Fruit fly (Drosophila melanogaster): ENCODE measurements around the gene CG31091.
A peak's percentile ranks its signal among the peaks of the same experiment; 100 is the strongest.

The CG31091 gene

dm6 chr3R:25880971-25881809, 18.5 kb upstream of the CG31091 start, which contains the start of gene Tsp96F (continued):
- TF ChIP-seq CG16813 (GFP tag; IDR thresholded peaks at IDR 0.05; ENCODE audit: partially characterized antibody) (peak; percentile 59; the same call in 2 of the 3 replicates), ac (GFP tag; optimal IDR thresholded peaks at IDR 0.05) (no peak), Nf-YA (GFP tag; IDR thresholded peaks at IDR 0.05) (no peak), CG10543 (GFP tag; optimal IDR thresholded peaks at IDR 0.05) (no peak), zen (tag; optimal IDR thresholded peaks at IDR 0.05) (peak; percentile 8), Hmx (GFP tag; optimal IDR thresholded peaks at IDR 0.05) (no peak), Hr39 (optimal IDR thresholded peaks at IDR 0.05) (no peak), Dad (GFP tag; optimal IDR thresholded peaks at IDR 0.05) (peak; percentile 24), CG12659 (GFP tag; optimal IDR thresholded peaks at IDR 0.05) (peak; percentile 52), pnt (GFP tag; optimal IDR thresholded peaks at IDR 0.05) (no peak), her (GFP tag; optimal IDR thresholded peaks at IDR 0.05) (no peak), ap (GFP tag; IDR thresholded peaks at IDR 0.05) (no peak), HmgD (GFP tag; optimal IDR thresholded peaks at IDR 0.05) (peak; percentile 53), Dref (GFP tag; IDR thresholded peaks at IDR 0.05) (peak; percentile 80), sd (tag; optimal IDR thresholded peaks at IDR 0.05) (peak; percentile 45), kni (GFP tag; optimal IDR thresholded peaks at IDR 0.05) (peak; percentile 57), sim (GFP tag; IDR thresholded peaks at IDR 0.05) (no peak), CG2875 (GFP tag; optimal IDR thresholded peaks at IDR 0.05) (no peak), br (optimal IDR thresholded peaks at IDR 0.05) (no peak), phol (tag; optimal IDR thresholded peaks at IDR 0.05) (peak; percentile 22), trem (tag; optimal IDR thresholded peaks at IDR 0.05) (peak; percentile 53), knrl (GFP tag; IDR thresholded peaks at IDR 0.05; ENCODE audit: partially characterized antibody) (no peak; the same call in 1 of the 3 replicates), seq (GFP tag; IDR thresholded peaks at IDR 0.05) (0 out of 2 replicates have a peak, but pooled peaks have one; percentile 10), tgo (GFP tag; IDR thresholded peaks at IDR 0.05) (no peak), CG34376 (GFP tag; optimal IDR thresholded peaks at IDR 0.05) (peak; percentile 36), sima (GFP tag; optimal IDR thresholded peaks at IDR 0.05) (no peak), CG7839 (tag; optimal IDR thresholded peaks at IDR 0.05) (no peak), CG4707 (GFP tag; optimal IDR thresholded peaks at IDR 0.05) (peak; percentile 33), CG15073 (GFP tag; optimal IDR thresholded peaks at IDR 0.05) (no peak), bab2 (GFP tag; optimal IDR thresholded peaks at IDR 0.05) (no peak), ci (GFP tag; IDR thresholded peaks at IDR 0.05) (no peak; the same call in 2 of the 3 replicates), CG2202 (tag; optimal IDR thresholded peaks at IDR 0.05) (peak; percentile 21), Sox100B (GFP tag; optimal IDR thresholded peaks at IDR 0.05) (no peak), CG17359 (tag; optimal IDR thresholded peaks at IDR 0.05) (peak; percentile 8), Myb (GFP tag; optimal IDR thresholded peaks at IDR 0.05) (peak; percentile 79), CG12219 (GFP tag; optimal IDR thresholded peaks at IDR 0.05) (peak; percentile 6), Rfx (GFP tag; IDR thresholded peaks at IDR 0.05) (peak; percentile 35; the same call in 1 of the 2 replicates), ash1 (GFP tag; optimal IDR thresholded peaks at IDR 0.05) (no peak), CG18476 (GFP tag; optimal IDR thresholded peaks at IDR 0.05) (no peak), CG17802 (tag; optimal IDR thresholded peaks at IDR 0.05) (no peak), Usf (GFP tag; optimal IDR thresholded peaks at IDR 0.05) (no peak), inv (GFP tag; IDR thresholded peaks at IDR 0.05; ENCODE audit: partially characterized antibody) (peak; percentile 44; the same call in 1 of the 2 replicates), gfzf (GFP tag; optimal IDR thresholded peaks at IDR 0.05) (peak; percentile 95), CG11504 (tag; optimal IDR thresholded peaks at IDR 0.05) (no peak), hbn (GFP tag; IDR thresholded peaks at IDR 0.05; ENCODE audit: partially characterized antibody) (peak; percentile 30; the same call in 1 of the 2 replicates), vvl (GFP tag; IDR thresholded peaks at IDR 0.05) (peak; percentile 30; the same call in 1 of the 2 replicates), Xrp1 (GFP tag; IDR thresholded peaks at IDR 0.05) (peak; percentile 8; the same call in 1 of the 2 replicates), slp2 (GFP tag; optimal IDR thresholded peaks at IDR 0.05) (no peak), Blimp-1 (GFP tag; optimal IDR thresholded peaks at IDR 0.05) (no peak)
